Worm (Caenorhabditis elegans) whole organism, mixed stage, embryonic: Measurements from ENCODE around the gene nhr-282.

Experiments
- bed-3 ChIP-seq: fragments of 200-800 bp; sonication (Bioruptor generic); optimal IDR thresholded peaks from 3 replicates; lab custom pipeline; 2018; ENCODE audit warnings: mild to moderate bottlenecking, missing genetic modification characterization, moderate library complexity, missing compliant biosample characterization
- elt-1 ChIP-seq: sonication (generic microtip); optimal IDR thresholded peaks from 2 replicates; lab custom pipeline; 2017; ENCODE audit warnings: missing genetic modification characterization, mild to moderate bottlenecking, missing compliant biosample characterization, antibody characterized with exemption, moderate library complexity, borderline replicate concordance; ENCODE audit not compliant: insufficient read depth
- elt-3 ChIP-seq: fragments of 150-350 bp; optimal IDR thresholded peaks from 2 replicates; lab custom pipeline; 2014; ENCODE audit warnings: missing biosample characterization, missing genetic modification characterization
- flh-1 ChIP-seq: fragments of 200-800 bp; sonication (Bioruptor generic); optimal IDR thresholded peaks from 2 replicates; lab custom pipeline; 2018; ENCODE audit warnings: mild to moderate bottlenecking, missing genetic modification characterization, moderate library complexity, missing compliant biosample characterization
- ham-2 ChIP-seq: fragments of 200-800 bp; sonication (Bioruptor generic); optimal IDR thresholded peaks from 2 replicates; lab custom pipeline; 2018; ENCODE audit warnings: mild to moderate bottlenecking, missing genetic modification characterization, missing compliant biosample characterization
- lin-13 ChIP-seq: fragments of 150-350 bp; optimal IDR thresholded peaks from 2 replicates; lab custom pipeline; 2014; ENCODE audit warnings: missing biosample characterization, missing genetic modification characterization
- mep-1 ChIP-seq: fragments of 150-350 bp; optimal IDR thresholded peaks from 2 replicates; lab custom pipeline; 2017; ENCODE audit warnings: missing biosample characterization, missing genetic modification reagents, missing genetic modification characterization, inconsistent platforms
- nhr-12 ChIP-seq: fragments of 150-350 bp; optimal IDR thresholded peaks from 2 replicates; lab custom pipeline; 2014; ENCODE audit warnings: missing biosample characterization, missing genetic modification characterization
- nhr-237 ChIP-seq: fragments of 150-350 bp; optimal IDR thresholded peaks from 2 replicates; lab custom pipeline; 2014; ENCODE audit warnings: missing biosample characterization, missing genetic modification characterization
- nhr-76 ChIP-seq: sonication (generic microtip); optimal IDR thresholded peaks from 2 replicates; lab custom pipeline; 2017; ENCODE audit warnings: missing biosample characterization, missing genetic modification characterization
- pha-4 ChIP-seq: fragments of 150-350 bp; optimal IDR thresholded peaks from 2 replicates; lab custom pipeline; 2018; ENCODE audit warnings: missing biosample characterization, missing genetic modification reagents, missing genetic modification characterization
- unc-62 ChIP-seq: fragments of 150-350 bp; optimal IDR thresholded peaks from 2 replicates; lab custom pipeline; 2014; ENCODE audit warnings: missing biosample characterization, missing genetic modification reagents, missing genetic modification characterization
- ztf-11 ChIP-seq: fragments of 150-350 bp; optimal IDR thresholded peaks from 2 replicates; lab custom pipeline; 2014; ENCODE audit warnings: missing biosample characterization, missing genetic modification characterization

- no peak for TF ChIP-seq nhr-12 (tag; lab: Kevin White, UChicago)
- no peak for TF ChIP-seq elt-3 (tag; lab: Kevin White, UChicago)
- TF ChIP-seq pha-4 (tag; lab: Kevin White, UChicago), result no peak
- no peak for TF ChIP-seq ztf-11 (tag; lab: Kevin White, UChicago)
- no peak for TF ChIP-seq nhr-237 (tag; lab: Kevin White, UChicago)
- TF ChIP-seq lin-13 (tag; lab: Kevin White, UChicago), result no peak
- no peak for TF ChIP-seq mep-1 (tag; lab: Kevin White, UChicago)
- TF ChIP-seq nhr-76 (tag; lab: Kevin White, UChicago), result no peak
- no peak for TF ChIP-seq ham-2 (GFP tag; lab: Kevin White, UChicago)
- no peak for TF ChIP-seq unc-62 (GFP tag; lab: Kevin White, UChicago)
- no peak for TF ChIP-seq bed-3 (GFP tag; lab: Kevin White, UChicago)
- TF ChIP-seq flh-1, result no peak
- no peak for TF ChIP-seq elt-1 (tag; lab: Kevin White, UChicago)
Observed at ce11 chrV:15809543-15809942, 2.5 kb upstream of the nhr-282 start, which contains the start of gene srsx-36.
